Fruit fly (Drosophila melanogaster) whole organism, embryonic: ENCODE results near the gene sit.
A peak's percentile ranks its signal among the peaks of the same experiment; 100 is the strongest.

Experiments used
- Abd-B ChIP-seq: fragments of 200-800 bp; sonication (Bioruptor generic); optimal IDR thresholded peaks from 2 replicates; lab custom pipeline; 2018; ENCODE audit warnings: missing biosample characterization, mild to moderate bottlenecking, missing genetic modification characterization, moderate library complexity
- Bgb ChIP-seq: fragments of 200-800 bp; sonication (Bioruptor generic); IDR thresholded peaks from 2 replicates; pipeline ENCODE4 v1.3.6; 2022; ENCODE audit warnings: missing biosample characterization, missing genetic modification characterization; ENCODE audit not compliant: partially characterized antibody
- CG11696 ChIP-seq: fragments of 200-800 bp; sonication (Bioruptor generic); IDR thresholded peaks from 2 replicates; pipeline ENCODE4 v1.3.6; 2022; ENCODE audit warnings: missing biosample characterization, missing genetic modification characterization
- CG12104 ChIP-seq: fragments of 200-800 bp; sonication (Bioruptor generic); optimal IDR thresholded peaks from 3 replicates; lab custom pipeline; 2016; ENCODE audit warnings: missing biosample characterization, missing genetic modification characterization
- CG13775 ChIP-seq: fragments of 200-800 bp; sonication (Bioruptor generic); optimal IDR thresholded peaks from 3 replicates; lab custom pipeline; 2017; ENCODE audit warnings: missing biosample characterization, mild to moderate bottlenecking, missing genetic modification characterization
- CG1529 ChIP-seq: fragments of 200-800 bp; sonication (Bioruptor generic); optimal IDR thresholded peaks from 3 replicates; lab custom pipeline; 2018; ENCODE audit warnings: missing biosample characterization, missing genetic modification characterization
- CG15514 ChIP-seq: fragments of 200-800 bp; sonication (Bioruptor generic); optimal IDR thresholded peaks from 3 replicates; lab custom pipeline; 2017; ENCODE audit warnings: missing biosample characterization, missing genetic modification characterization, mild to moderate bottlenecking, moderate library complexity, missing genetic modification reagents
- CG1602 ChIP-seq: fragments of 200-800 bp; sonication (Bioruptor generic); optimal IDR thresholded peaks from 3 replicates; lab custom pipeline; 2016; ENCODE audit warnings: missing biosample characterization, missing genetic modification characterization
- CG16813 ChIP-seq: fragments of 200-800 bp; sonication (Bioruptor generic); IDR thresholded peaks from 3 replicates; pipeline ENCODE4 v1.3.6; 2022; ENCODE audit warnings: missing biosample characterization, missing genetic modification characterization; ENCODE audit not compliant: partially characterized antibody
- CG17359 ChIP-seq: fragments of 200-800 bp; sonication (Bioruptor generic); optimal IDR thresholded peaks from 3 replicates; lab custom pipeline; 2018; ENCODE audit warnings: missing biosample characterization, mild to moderate bottlenecking, missing genetic modification characterization, moderate library complexity
- CG1832 ChIP-seq: fragments of 200-800 bp; sonication (Bioruptor generic); optimal IDR thresholded peaks from 2 replicates; lab custom pipeline; 2017; ENCODE audit warnings: missing biosample characterization, mild to moderate bottlenecking, missing genetic modification characterization, inconsistent platforms
- CG2116 ChIP-seq: fragments of 200-800 bp; sonication (Bioruptor generic); optimal IDR thresholded peaks from 3 replicates; lab custom pipeline; 2018; ENCODE audit warnings: missing biosample characterization, mild to moderate bottlenecking, missing genetic modification characterization
- CG30403 ChIP-seq: fragments of 200-800 bp; sonication (Bioruptor generic); optimal IDR thresholded peaks from 3 replicates; lab custom pipeline; 2016; ENCODE audit warnings: missing biosample characterization, missing genetic modification characterization
- CG31365 ChIP-seq: fragments of 200-800 bp; sonication (Bioruptor generic); optimal IDR thresholded peaks from 2 replicates; lab custom pipeline; 2018; ENCODE audit warnings: missing biosample characterization, mild to moderate bottlenecking, missing genetic modification characterization
- CG34376 ChIP-seq: fragments of 200-800 bp; sonication (Bioruptor generic); optimal IDR thresholded peaks from 2 replicates; lab custom pipeline; 2018; ENCODE audit warnings: missing biosample characterization, mild to moderate bottlenecking, missing genetic modification characterization
- CG4730 ChIP-seq: fragments of 200-800 bp; sonication (Bioruptor generic); IDR thresholded peaks from 2 replicates; pipeline ENCODE4 v1.3.6; 2022; ENCODE audit warnings: missing biosample characterization, missing genetic modification characterization
- CG6654 ChIP-seq: fragments of 200-800 bp; sonication (Bioruptor generic); optimal IDR thresholded peaks from 2 replicates; lab custom pipeline; 2017; ENCODE audit warnings: missing biosample characterization, mild to moderate bottlenecking, missing genetic modification characterization
- CG7839 ChIP-seq: fragments of 200-800 bp; sonication (Bioruptor generic); optimal IDR thresholded peaks from 3 replicates; lab custom pipeline; 2018; ENCODE audit warnings: missing biosample characterization, mild to moderate bottlenecking, missing genetic modification characterization, moderate library complexity
- CG7963 ChIP-seq: fragments of 200-800 bp; sonication (Bioruptor generic); IDR thresholded peaks from 3 replicates; pipeline ENCODE4 v1.3.6; 2022; ENCODE audit warnings: missing biosample characterization, missing genetic modification characterization; ENCODE audit not compliant: partially characterized antibody
- CHES-1-like ChIP-seq: fragments of 200-800 bp; sonication (Bioruptor generic); optimal IDR thresholded peaks from 2 replicates; lab custom pipeline; 2016; ENCODE audit warnings: missing biosample characterization, missing genetic modification characterization
- Chrac-16 ChIP-seq: fragments of 200-800 bp; sonication (Bioruptor generic); optimal IDR thresholded peaks from 3 replicates; lab custom pipeline; 2016; ENCODE audit warnings: missing biosample characterization, missing genetic modification characterization
- CkIIα-i1 ChIP-seq: fragments of 200-800 bp; sonication (Bioruptor generic); IDR thresholded peaks from 2 replicates; pipeline ENCODE4 v1.3.6; 2022; ENCODE audit warnings: missing biosample characterization, missing genetic modification characterization
- Dbx ChIP-seq: fragments of 200-800 bp; sonication (Bioruptor generic); IDR thresholded peaks from 3 replicates; pipeline ENCODE4 v1.3.6; 2022; ENCODE audit warnings: missing biosample characterization, missing genetic modification characterization
- Dek ChIP-seq: fragments of 200-800 bp; sonication (Bioruptor generic); optimal IDR thresholded peaks from 3 replicates; lab custom pipeline; 2019; ENCODE audit warnings: missing biosample characterization, mild to moderate bottlenecking, missing genetic modification characterization, moderate library complexity
- MTF-1 ChIP-seq: fragments of 200-800 bp; sonication (Bioruptor generic); optimal IDR thresholded peaks from 2 replicates; lab custom pipeline; 2018; ENCODE audit warnings: missing biosample characterization, mild to moderate bottlenecking, missing genetic modification characterization, borderline replicate concordance
- Myb ChIP-seq: fragments of 200-800 bp; sonication (Bioruptor generic); optimal IDR thresholded peaks from 2 replicates; lab custom pipeline; 2016; ENCODE audit warnings: missing biosample characterization, missing genetic modification characterization
- Nf-YC ChIP-seq: fragments of 200-800 bp; optimal IDR thresholded peaks from 3 replicates; lab custom pipeline; 2019; ENCODE audit warnings: missing biosample characterization, mild to moderate bottlenecking, missing genetic modification characterization, moderate library complexity
- Rfx ChIP-seq: fragments of 200-800 bp; sonication (Bioruptor generic); IDR thresholded peaks from 2 replicates; pipeline ENCODE4 v1.3.6; 2022; ENCODE audit warnings: missing biosample characterization, missing genetic modification characterization
- Six4 ChIP-seq: fragments of 200-800 bp; sonication (Bioruptor generic); optimal IDR thresholded peaks from 2 replicates; lab custom pipeline; 2016; ENCODE audit warnings: missing biosample characterization, missing genetic modification characterization
- Stat92E ChIP-seq, 3 experiments: fragments of >200 bp in 2 of 3; fragments of 200-800 bp in 1 of 3; sonication (Bioruptor generic) in 1 of 3; optimal IDR thresholded peaks; 2 replicates each; lab custom pipeline; 2017 to 2019; ENCODE audit warnings: missing biosample characterization in 3 of 3, missing genetic modification characterization in 3 of 3, mild to moderate bottlenecking in 1 of 3, moderate library complexity in 1 of 3
- Usf ChIP-seq: fragments of 200-800 bp; sonication (Bioruptor generic); optimal IDR thresholded peaks from 2 replicates; lab custom pipeline; 2017; ENCODE audit warnings: missing genotype, missing biosample characterization, missing genetic modification characterization
- cad ChIP-seq: fragments of >200 bp; optimal IDR thresholded peaks from 2 replicates; lab custom pipeline; 2017; ENCODE audit warnings: missing biosample characterization, missing genetic modification characterization
- croc ChIP-seq: fragments of 200-800 bp; sonication (Bioruptor generic); conservative IDR thresholded peaks from 3 replicates; pipeline ENCODE4 v1.3.6; 2022; ENCODE audit warnings: missing biosample characterization, missing genetic modification characterization
- crp ChIP-seq, 2 experiments: fragments of 200-800 bp; sonication (Bioruptor generic); optimal IDR thresholded peaks; 2 replicates in 1 of 2; 3 replicates in 1 of 2; lab custom pipeline; 2017; ENCODE audit warnings: missing biosample characterization in 2 of 2, missing genetic modification characterization in 2 of 2, mild to moderate bottlenecking in 1 of 2, moderate library complexity in 1 of 2
- dimm ChIP-seq: fragments of 200-800 bp; sonication (Bioruptor generic); IDR thresholded peaks from 2 replicates; pipeline ENCODE4 v1.3.6; 2022; ENCODE audit warnings: missing biosample characterization, missing genetic modification characterization
- fd3F ChIP-seq: fragments of 200-800 bp; sonication (Bioruptor generic); optimal IDR thresholded peaks from 2 replicates; lab custom pipeline; 2018; ENCODE audit warnings: missing biosample characterization, mild to moderate bottlenecking, missing genetic modification characterization, moderate library complexity
- gce ChIP-seq: fragments of 200-800 bp; sonication (Bioruptor generic); IDR thresholded peaks from 3 replicates; pipeline ENCODE4 v1.3.6; 2022; ENCODE audit warnings: missing biosample characterization, missing genetic modification characterization
- gsb-n ChIP-seq: fragments of 200-800 bp; sonication (Bioruptor generic); optimal IDR thresholded peaks from 3 replicates; lab custom pipeline; 2018; ENCODE audit warnings: missing biosample characterization, mild to moderate bottlenecking, missing genetic modification characterization
- her ChIP-seq: fragments of 200-800 bp; sonication (Bioruptor generic); optimal IDR thresholded peaks from 2 replicates; lab custom pipeline; 2016; ENCODE audit warnings: missing biosample characterization, missing genetic modification characterization
- jumu ChIP-seq: fragments of 200-800 bp; sonication (Bioruptor generic); optimal IDR thresholded peaks from 3 replicates; lab custom pipeline; 2016; ENCODE audit warnings: missing biosample characterization, missing genetic modification characterization
- kah ChIP-seq: fragments of 200-800 bp; sonication (Bioruptor generic); optimal IDR thresholded peaks from 2 replicates; lab custom pipeline; 2018; ENCODE audit warnings: missing biosample characterization, mild to moderate bottlenecking, missing genetic modification characterization
- pan ChIP-seq, 4 experiments: fragments of >200 bp in 3 of 4; fragments of 200-800 bp in 1 of 4; sonication (Bioruptor generic) in 1 of 4; optimal IDR thresholded peaks in 3 of 4; IDR thresholded peaks in 1 of 4; 2 replicates each; pipeline versions ENCODE4 v1.3.6 to Lab custom; 2017 to 2022; ENCODE audit warnings: missing biosample characterization in 2 of 4, missing genetic modification characterization in 2 of 4, mixed read lengths in 1 of 4
- so ChIP-seq: fragments of 200-800 bp; sonication (Bioruptor generic); IDR thresholded peaks from 3 replicates; pipeline ENCODE4 v1.3.6; 2022; ENCODE audit warnings: missing biosample characterization, missing genetic modification characterization
- sqz ChIP-seq: fragments of 200-800 bp; sonication (Bioruptor generic); optimal IDR thresholded peaks from 3 replicates; lab custom pipeline; 2018; ENCODE audit warnings: missing biosample characterization, mild to moderate bottlenecking, missing genetic modification characterization
- sr ChIP-seq: fragments of 200-800 bp; sonication (Bioruptor generic); IDR thresholded peaks from 3 replicates; pipeline ENCODE4 v1.3.6; 2022; ENCODE audit warnings: missing biosample characterization, missing genetic modification characterization
- tgo ChIP-seq: fragments of 200-800 bp; sonication (Bioruptor generic); IDR thresholded peaks from 3 replicates; pipeline ENCODE4 v1.3.6; 2022; ENCODE audit warnings: missing biosample characterization, missing genetic modification characterization
- tin ChIP-seq: fragments of 200-800 bp; sonication (Bioruptor generic); optimal IDR thresholded peaks from 3 replicates; lab custom pipeline; 2016; ENCODE audit warnings: missing biosample characterization, missing genetic modification characterization
- ttk ChIP-seq: fragments of 200-800 bp; sonication (Bioruptor generic); IDR thresholded peaks from 2 replicates; pipeline ENCODE4 v2.1.2; 2022; ENCODE audit warnings: missing biosample characterization, missing genetic modification characterization
- unpg ChIP-seq: fragments of 200-800 bp; sonication (Bioruptor generic); optimal IDR thresholded peaks from 3 replicates; lab custom pipeline; 2018; ENCODE audit warnings: missing biosample characterization, mild to moderate bottlenecking, missing genetic modification characterization, moderate library complexity

Gene sit

dm6 chr3R:22597344-22597954 is 35.1 kb upstream of the sit start (continued):
- TF ChIP-seq crp (GFP tag; optimal IDR thresholded peaks at IDR 0.05; lab: Kevin White, UChicago) (peak in 1 of 2 experiments; percentile 17), Bgb (GFP tag; lab: Robert Waterston, UW) (no peak), fd3F (GFP tag; lab: Kevin White, UChicago) (peak; percentile 34), Chrac-16 (GFP tag; lab: Kevin White, UChicago) (peak; percentile 66), Nf-YC (no peak), CG2116 (GFP tag; lab: Kevin White, UChicago) (peak; percentile 2), CG11696 (GFP tag; lab: Robert Waterston, UW) (peak; percentile 35; the same call in 1 of the 2 replicates), dimm (GFP tag; lab: Robert Waterston, UW) (peak; percentile 60; the same call in 1 of the 2 replicates), Stat92E (GFP tag; optimal IDR thresholded peaks at IDR 0.05; lab: Kevin White, UChicago) (no peak), ttk (GFP tag; lab: Robert Waterston, UW) (peak; percentile 87), CG15514 (GFP tag; lab: Kevin White, UChicago) (no peak), Myb (GFP tag; lab: Kevin White, UChicago) (peak; percentile 29), her (peak; percentile 55), sqz (GFP tag; lab: Kevin White, UChicago) (no peak), tin (peak; percentile 75), gce (peak; percentile 82; the same call in 2 of the 3 replicates), Dek (tag; lab: Kevin White, UChicago) (peak; percentile 11), CHES-1-like (no peak), tgo (GFP tag; lab: Robert Waterston, UW) (peak; percentile 77), cad (no peak), CG1832 (GFP tag; lab: Kevin White, UChicago) (no peak), sr (GFP tag; lab: Robert Waterston, UW) (no peak), Dbx (peak; percentile 55; the same call in 1 of the 3 replicates), CG1602 (GFP tag; lab: Kevin White, UChicago) (peak; percentile 56), CG34376 (GFP tag; lab: Kevin White, UChicago) (no peak), CG16813 (GFP tag; lab: Robert Waterston, UW) (no peak), CG17359 (no peak), CG13775 (GFP tag; lab: Kevin White, UChicago) (peak; percentile 7), CG31365 (peak; percentile 10), unpg (GFP tag; lab: Kevin White, UChicago) (no peak), CG1529 (peak; percentile 69), CG12104 (no peak), pan (optimal IDR thresholded peaks at IDR 0.05; lab: Kevin White, UChicago) (no peak), pan (GFP tag; optimal IDR thresholded peaks at IDR 0.05 in 1 of 2, IDR thresholded peaks at IDR 0.05 in 1 of 2) (peak in 1 of 2 experiments; percentile 76), croc (GFP tag; lab: Robert Waterston, UW) (peak; percentile 74), CG7839 (tag; lab: Kevin White, UChicago) (no peak), Six4 (GFP tag; lab: Kevin White, UChicago) (peak; percentile 56), kah (GFP tag; lab: Kevin White, UChicago) (no peak), so (GFP tag; lab: Robert Waterston, UW) (peak; percentile 75; the same call in 2 of the 3 replicates), CG7963 (GFP tag; lab: Robert Waterston, UW) (no peak), gsb-n (tag; lab: Kevin White, UChicago) (no peak), CG4730 (GFP tag; lab: Robert Waterston, UW) (peak; percentile 59), Rfx (GFP tag; lab: Robert Waterston, UW) (peak; percentile 67), jumu (GFP tag; lab: Kevin White, UChicago) (peak; percentile 66), CG30403 (GFP tag; lab: Kevin White, UChicago) (peak; percentile 73), Usf (GFP tag; lab: Kevin White, UChicago) (no peak), CkIIα-i1 (GFP tag; lab: Robert Waterston, UW) (no peak), CG6654 (no peak), MTF-1 (GFP tag; lab: Kevin White, UChicago) (peak; percentile 45), Abd-B (GFP tag; lab: Kevin White, UChicago) (no peak)
